Worm (Caenorhabditis elegans) whole organism, mixed stage, embryonic: ENCODE data around the gene ZK792.7.

Experiments
- ceh-43 ChIP-seq: fragments of 200-800 bp; sonication (Bioruptor generic); optimal IDR thresholded peaks from 2 replicates; lab custom pipeline; 2018; ENCODE audit warnings: mild to moderate bottlenecking, missing genetic modification characterization, moderate library complexity, missing compliant biosample characterization
- hlh-1 ChIP-seq: fragments of 150-350 bp; optimal IDR thresholded peaks from 2 replicates; lab custom pipeline; 2014; ENCODE audit warnings: missing biosample characterization, missing genetic modification reagents, missing genetic modification characterization
- mab-5 ChIP-seq: fragments of 150-350 bp; optimal IDR thresholded peaks from 2 replicates; lab custom pipeline; 2014; ENCODE audit warnings: missing biosample characterization, missing genetic modification characterization
- mep-1 ChIP-seq: fragments of 150-350 bp; optimal IDR thresholded peaks from 2 replicates; lab custom pipeline; 2017; ENCODE audit warnings: missing biosample characterization, missing genetic modification reagents, missing genetic modification characterization, inconsistent platforms
- nhr-237 ChIP-seq: fragments of 150-350 bp; optimal IDR thresholded peaks from 2 replicates; lab custom pipeline; 2014; ENCODE audit warnings: missing biosample characterization, missing genetic modification characterization
- nhr-28 ChIP-seq: fragments of 150-350 bp; optimal IDR thresholded peaks from 2 replicates; lab custom pipeline; 2014; ENCODE audit warnings: missing biosample characterization, missing genetic modification characterization
- unc-62 ChIP-seq: fragments of 150-350 bp; optimal IDR thresholded peaks from 2 replicates; lab custom pipeline; 2014; ENCODE audit warnings: missing biosample characterization, missing genetic modification reagents, missing genetic modification characterization

DNA sequence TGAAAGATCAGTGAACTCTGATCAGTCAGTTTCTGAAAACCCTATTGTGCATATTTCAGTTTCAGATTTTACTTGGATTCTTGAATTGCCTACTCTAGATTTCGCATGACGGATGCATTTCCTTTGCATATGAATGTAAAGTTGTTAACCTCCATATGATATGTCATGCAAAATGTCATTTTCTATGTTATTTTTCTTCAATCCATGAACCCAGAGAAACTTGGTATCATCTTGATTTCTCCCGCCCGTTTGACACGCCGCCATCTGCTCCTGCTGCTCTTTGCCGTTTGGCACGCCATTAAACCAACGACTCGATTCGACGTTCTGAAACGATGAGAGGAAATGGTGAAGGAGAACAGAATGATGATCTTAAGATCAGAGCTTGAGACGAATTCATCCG, 43.9 kb upstream of the ZK792.7 start:
- TF ChIP-seq nhr-237 (tag; lab: Kevin White, UChicago) = no peak
- no peak for TF ChIP-seq unc-62 (GFP tag; lab: Kevin White, UChicago)
- TF ChIP-seq hlh-1 (tag; lab: Kevin White, UChicago) = no peak
- no peak for TF ChIP-seq mab-5
- TF ChIP-seq nhr-28 (tag; lab: Kevin White, UChicago) = no peak
- TF ChIP-seq mep-1 (tag; lab: Kevin White, UChicago) = no peak
- no peak for TF ChIP-seq ceh-43 (GFP tag; lab: Kevin White, UChicago)
